Comparison of ENCODE assay signal across 3 worm cellular contexts in the genomic region with DNA sequence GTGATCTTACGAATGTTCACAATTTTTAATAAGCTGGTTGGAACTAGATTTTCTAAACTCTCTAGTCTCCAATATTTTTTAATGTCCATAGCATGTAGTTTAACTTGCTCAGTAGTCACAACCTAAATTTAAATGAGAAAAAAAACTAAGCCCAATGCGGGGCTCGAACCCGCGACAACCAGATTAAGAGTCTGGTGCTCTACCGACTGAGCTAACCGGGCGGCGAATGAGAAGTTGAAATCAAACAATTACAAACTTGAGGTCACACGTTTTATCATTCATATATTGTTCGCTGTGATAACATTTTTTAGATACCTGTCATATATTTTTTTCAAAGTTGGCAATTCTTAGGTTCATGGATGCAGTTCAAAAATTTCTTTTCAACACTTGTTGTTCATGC.
A peak's percentile ranks its signal among the peaks of the same experiment; 100 is the strongest.
TF ChIP-seq lines count a peak whose summit lies in the region.

No protein-coding gene starts in this region.

TF ChIP-seq in whole organism, L1 larva, 84 proteins besides CTCF, POLR2A, EP300 and RAD21 (continued from another document):
- peak; percentile 22 for TF ChIP-seq dsc-1 (tag; optimal IDR thresholded peaks at IDR 0.05; lab: Kevin White, UChicago)

TF ChIP-seq in whole organism, L4 larva, 104 proteins besides CTCF, POLR2A, EP300 and RAD21 (continued from another document):
- peak; percentile 11 for TF ChIP-seq hlh-11 (tag; optimal IDR thresholded peaks at IDR 0.05; lab: Kevin White, UChicago)
- no peak for TF ChIP-seq dmd-8 (GFP tag; IDR thresholded peaks at IDR 0.05; lab: Robert Waterston, UW)
- no peak for TF ChIP-seq ceh-62 (tag; optimal IDR thresholded peaks at IDR 0.05; lab: Kevin White, UChicago)
- TF ChIP-seq tag-97 (GFP tag; IDR thresholded peaks at IDR 0.05; lab: Robert Waterston, UW), result no peak
- TF ChIP-seq nhr-76 (tag; optimal IDR thresholded peaks at IDR 0.05; lab: Kevin White, UChicago), result no peak
- no peak for TF ChIP-seq nhr-28 (tag; optimal IDR thresholded peaks at IDR 0.05; lab: Kevin White, UChicago)
- TF ChIP-seq madf-5 (GFP tag; IDR thresholded peaks at IDR 0.05; lab: Robert Waterston, UW), result no peak
- TF ChIP-seq cey-2 (tag; optimal IDR thresholded peaks at IDR 0.05; lab: Kevin White, UChicago; ENCODE audit: borderline replicate concordance, insufficient read depth), result no peak
- no peak for TF ChIP-seq ceh-28 (tag; optimal IDR thresholded peaks at IDR 0.05; lab: Kevin White, UChicago)
- peak; percentile 34; the same call in 1 of the 2 replicates for TF ChIP-seq dmd-6 (GFP tag; IDR thresholded peaks at IDR 0.05; lab: Robert Waterston, UW)
- no peak for TF ChIP-seq saeg-2 (GFP tag; IDR thresholded peaks at IDR 0.05; lab: Robert Waterston, UW)

TF ChIP-seq in whole organism, young adult, 124 proteins besides CTCF, POLR2A, EP300 and RAD21 (continued from another document):
- 0 out of 2 replicates have a peak, but pooled peaks have one; percentile 8 for TF ChIP-seq madf-6 (GFP tag; IDR thresholded peaks at IDR 0.05; lab: Robert Waterston, UW)
- TF ChIP-seq B0019.2 (GFP tag; conservative IDR thresholded peaks at IDR 0.05; lab: Robert Waterston, UW), result no peak
- no peak for TF ChIP-seq ceh-27 (GFP tag; optimal IDR thresholded peaks at IDR 0.05; lab: Kevin White, UChicago)
- TF ChIP-seq ama-1 (optimal IDR thresholded peaks at IDR 0.05; lab: Kevin White, UChicago), result no peak
- TF ChIP-seq ama-1 (GFP tag; optimal IDR thresholded peaks at IDR 0.05; lab: Kevin White, UChicago), result no peak
- no peak for TF ChIP-seq fkh-3 (tag; optimal IDR thresholded peaks at IDR 0.05; lab: Kevin White, UChicago)
- TF ChIP-seq nfya-2 (GFP tag; IDR thresholded peaks at IDR 0.05; lab: Robert Waterston, UW), result no peak
- TF ChIP-seq egrh-3 (GFP tag; IDR thresholded peaks at IDR 0.05; lab: Robert Waterston, UW), result no peak
- peak; percentile 9 for TF ChIP-seq F49E8.2 (tag; optimal IDR thresholded peaks at IDR 0.05; lab: Kevin White, UChicago; ENCODE audit: insufficient read depth)
- TF ChIP-seq lin-26 (GFP tag; IDR thresholded peaks at IDR 0.05; lab: Robert Waterston, UW), result peak; percentile 76
- TF ChIP-seq ztf-26 (tag; optimal IDR thresholded peaks at IDR 0.05; lab: Kevin White, UChicago), result no peak
- TF ChIP-seq madf-10 (tag; optimal IDR thresholded peaks at IDR 0.05; lab: Kevin White, UChicago), result no peak
- TF ChIP-seq nfyb-1 (GFP tag; IDR thresholded peaks at IDR 0.05; lab: Robert Waterston, UW), result no peak
- TF ChIP-seq ets-4 (GFP tag; optimal IDR thresholded peaks at IDR 0.05; lab: Kevin White, UChicago), result no peak
- TF ChIP-seq bed-2 (GFP tag; IDR thresholded peaks at IDR 0.05; lab: Robert Waterston, UW), result no peak
- no peak for TF ChIP-seq F22D6.2 (tag; optimal IDR thresholded peaks at IDR 0.05; lab: Kevin White, UChicago)
- no peak for TF ChIP-seq efl-1 (GFP tag; optimal IDR thresholded peaks at IDR 0.05; lab: Kevin White, UChicago)
- peak; percentile 56 for TF ChIP-seq die-1 (tag; optimal IDR thresholded peaks at IDR 0.05; lab: Kevin White, UChicago)
- peak; percentile 55 for TF ChIP-seq him-1 (tag; optimal IDR thresholded peaks at IDR 0.05; lab: Kevin White, UChicago)
- no peak for TF ChIP-seq ceh-79 (tag; optimal IDR thresholded peaks at IDR 0.05; lab: Kevin White, UChicago)
- TF ChIP-seq ztf-3 (GFP tag; optimal IDR thresholded peaks at IDR 0.05; lab: Kevin White, UChicago), result no peak
- TF ChIP-seq cebp-1 (GFP tag; IDR thresholded peaks at IDR 0.05; lab: Robert Waterston, UW), result no peak
- peak; percentile 26 for TF ChIP-seq cebp-1 (tag; optimal IDR thresholded peaks at IDR 0.05; lab: Kevin White, UChicago)
- TF ChIP-seq ccch-3 (GFP tag; optimal IDR thresholded peaks at IDR 0.05; lab: Kevin White, UChicago), result no peak
- peak; percentile 68 for TF ChIP-seq rpc-1 (optimal IDR thresholded peaks at IDR 0.05; lab: Kevin White, UChicago)
- TF ChIP-seq rpc-1 (tag; optimal IDR thresholded peaks at IDR 0.05; lab: Kevin White, UChicago), result peak; percentile 85
- no peak for TF ChIP-seq sdz-38 (tag; optimal IDR thresholded peaks at IDR 0.05; lab: Kevin White, UChicago)
- TF ChIP-seq repo-1 (tag; optimal IDR thresholded peaks at IDR 0.05; lab: Kevin White, UChicago), result no peak
- no peak for TF ChIP-seq Y53F4B.3 (GFP tag; IDR thresholded peaks at IDR 0.05; lab: Robert Waterston, UW)
- TF ChIP-seq sea-2 (GFP tag; IDR thresholded peaks at IDR 0.05; lab: Robert Waterston, UW), result no peak
- TF ChIP-seq hmg-1.2 (GFP tag; IDR thresholded peaks at IDR 0.05; lab: Robert Waterston, UW), result peak; percentile 60
- TF ChIP-seq sptf-2 (GFP tag; optimal IDR thresholded peaks at IDR 0.05; lab: Kevin White, UChicago), result no peak
- TF ChIP-seq tbp1 (GFP tag; optimal IDR thresholded peaks at IDR 0.05; lab: Kevin White, UChicago), result peak; percentile 91
- TF ChIP-seq egl-18 (GFP tag; IDR thresholded peaks at IDR 0.05; lab: Robert Waterston, UW), result no peak
- no peak for TF ChIP-seq snpc-4 (GFP tag; optimal IDR thresholded peaks at IDR 0.05; lab: Kevin White, UChicago)
- peak in 2 of 4 experiments; percentile 5 to 69 for TF ChIP-seq snpc-4 (tag; optimal IDR thresholded peaks at IDR 0.05; lab: Kevin White, UChicago)
- peak; percentile 40 for TF ChIP-seq snpc-1.1 (tag; optimal IDR thresholded peaks at IDR 0.05; lab: Kevin White, UChicago; ENCODE audit: insufficient read depth)
- TF ChIP-seq D2030.7 (GFP tag; IDR thresholded peaks at IDR 0.05; lab: Robert Waterston, UW), result peak; percentile 29; the same call in 1 of the 2 replicates
